Fruit fly (Drosophila melanogaster): ENCODE measurements around the gene CG43061.

The CG43061 gene

dm6 chr3R:8027203-8027688 is 22.2 kb upstream of the CG43061 start (continued):
- TF ChIP-seq Bdp1 (GFP tag; optimal IDR thresholded peaks at IDR 0.05) (peak; percentile 33), org-1 (GFP tag; optimal IDR thresholded peaks at IDR 0.05) (peak; percentile 80), sqz (GFP tag; optimal IDR thresholded peaks at IDR 0.05) (no peak), Sox100B (GFP tag; optimal IDR thresholded peaks at IDR 0.05) (peak; percentile 92), Doc2 (GFP tag; IDR thresholded peaks at IDR 0.05) (no peak), CG2875 (GFP tag; optimal IDR thresholded peaks at IDR 0.05) (peak; percentile 89), amos (GFP tag; IDR thresholded peaks at IDR 0.05; ENCODE audit: partially characterized antibody) (no peak), otp (GFP tag; IDR thresholded peaks at IDR 0.05) (no peak), CG8924 (tag; optimal IDR thresholded peaks at IDR 0.05) (peak; percentile 94), sug (tag; optimal IDR thresholded peaks at IDR 0.05) (no peak), lmd (GFP tag; IDR thresholded peaks at IDR 0.05) (peak; percentile 80), Optix (GFP tag; IDR thresholded peaks at IDR 0.05) (0 out of 3 replicates have a peak, but pooled peaks have one; percentile 9), Max (GFP tag; optimal IDR thresholded peaks at IDR 0.05) (peak; percentile 61), CG3726 (GFP tag; IDR thresholded peaks at IDR 0.05) (0 out of 3 replicates have a peak, but pooled peaks have one; percentile 35), Mes4 (GFP tag; optimal IDR thresholded peaks at IDR 0.05) (no peak), lola (GFP tag; optimal IDR thresholded peaks at IDR 0.05) (peak in 1 of 3 experiments; percentile 90), cg (GFP tag; optimal IDR thresholded peaks at IDR 0.05) (no peak), disco-r (GFP tag; optimal IDR thresholded peaks at IDR 0.05) (no peak), Doc3 (GFP tag; IDR thresholded peaks at IDR 0.05; ENCODE audit: partially characterized antibody) (no peak), emc (GFP tag; optimal IDR thresholded peaks at IDR 0.05) (no peak), sim (GFP tag; IDR thresholded peaks at IDR 0.05) (peak; percentile 26; the same call in 1 of the 2 replicates), CG30431 (GFP tag; optimal IDR thresholded peaks at IDR 0.05) (peak; percentile 80), Adf1 (GFP tag; IDR thresholded peaks at IDR 0.05) (peak; percentile 26; the same call in 1 of the 2 replicates), sob (GFP tag; IDR thresholded peaks at IDR 0.05) (peak; percentile 70), CG7372 (GFP tag; IDR thresholded peaks at IDR 0.05) (peak; percentile 57; the same call in 1 of the 2 replicates), pzg (GFP tag; optimal IDR thresholded peaks at IDR 0.05) (no peak), vnd (GFP tag; IDR thresholded peaks at IDR 0.05; ENCODE audit: partially characterized antibody) (no peak), crp (GFP tag; optimal IDR thresholded peaks at IDR 0.05) (peak in 1 of 2 experiments; percentile 29), CG1832 (GFP tag; optimal IDR thresholded peaks at IDR 0.05) (no peak), tx (GFP tag; optimal IDR thresholded peaks at IDR 0.05) (no peak), klu (GFP tag; IDR thresholded peaks at IDR 0.05) (peak; percentile 15; the same call in 1 of the 2 replicates), Jarid2 (GFP tag; optimal IDR thresholded peaks at IDR 0.05) (peak; percentile 27), CG15269 (tag; optimal IDR thresholded peaks at IDR 0.05) (peak; percentile 93), CG18262 (tag; optimal IDR thresholded peaks at IDR 0.05) (peak; percentile 91), Dip3 (GFP tag; optimal IDR thresholded peaks at IDR 0.05) (peak; percentile 3), Usf (GFP tag; optimal IDR thresholded peaks at IDR 0.05) (peak; percentile 70), CG13775 (GFP tag; optimal IDR thresholded peaks at IDR 0.05) (peak; percentile 90), CG6765 (GFP tag; optimal IDR thresholded peaks at IDR 0.05) (peak; percentile 68), E2f2 (GFP tag; IDR thresholded peaks at IDR 0.05) (peak; percentile 64; the same call in 1 of the 2 replicates), CHES-1-like (GFP tag; optimal IDR thresholded peaks at IDR 0.05) (no peak), ssp (GFP tag; IDR thresholded peaks at IDR 0.05) (no peak; the same call in none of the 2 replicates), Med (GFP tag) (peak; percentile 77), Gsc (GFP tag; IDR thresholded peaks at IDR 0.05) (no peak), CG3065 (GFP tag; optimal IDR thresholded peaks at IDR 0.05) (peak; percentile 45), CG17612 (GFP tag; IDR thresholded peaks at IDR 0.05) (no peak), grau (tag; optimal IDR thresholded peaks at IDR 0.05) (peak; percentile 91), Neu2 (GFP tag; optimal IDR thresholded peaks at IDR 0.05; ENCODE audit: borderline replicate concordance) (no peak), CG4328 (GFP tag; optimal IDR thresholded peaks at IDR 0.05) (peak; percentile 64), trh (GFP tag; optimal IDR thresholded peaks at IDR 0.05) (peak; percentile 43), ci (GFP tag; IDR thresholded peaks at IDR 0.05) (peak; percentile 56; the same call in 1 of the 3 replicates)

Measured in whole organism, embryonic.